Fruit fly (Drosophila melanogaster) whole organism, embryonic: ENCODE data around the gene Mcad.

Experiments
- Abd-B ChIP-seq: fragments of 200-800 bp; sonication (Bioruptor generic); optimal IDR thresholded peaks from 2 replicates; lab custom pipeline; 2018; ENCODE audit warnings: missing biosample characterization, mild to moderate bottlenecking, missing genetic modification characterization, moderate library complexity
- CG6254 ChIP-seq: fragments of 200-800 bp; sonication (Bioruptor generic); optimal IDR thresholded peaks from 3 replicates; lab custom pipeline; 2017; ENCODE audit warnings: mild to moderate bottlenecking, missing biosample characterization, missing genetic modification reagents, missing genetic modification characterization
- CG6272 ChIP-seq: fragments of 200-800 bp; sonication (Bioruptor generic); IDR thresholded peaks from 2 replicates; pipeline ENCODE4 v1.3.6; 2022; ENCODE audit warnings: missing biosample characterization, missing genetic modification characterization
- CG9817 ChIP-seq: fragments of 200-800 bp; sonication (Bioruptor generic); optimal IDR thresholded peaks from 2 replicates; lab custom pipeline; 2018; ENCODE audit warnings: missing biosample characterization, mild to moderate bottlenecking, missing genetic modification characterization, moderate library complexity
- Lpt ChIP-seq: fragments of >200 bp; optimal IDR thresholded peaks from 2 replicates; lab custom pipeline; 2018; ENCODE audit warnings: missing biosample characterization, missing genetic modification characterization

dm6 chr3L:7732141-7732748 is 13.1 kb downstream of the Mcad start, which contains the start of gene CG8492:
- TF ChIP-seq CG9817 (tag; lab: Kevin White, UChicago) (no peak), Abd-B (GFP tag; lab: Kevin White, UChicago) (no peak), Lpt (GFP tag; lab: Kevin White, UChicago) (no peak), CG6254 (no peak), CG6272 (GFP tag; lab: Robert Waterston, UW) (no peak)
